Worm (Caenorhabditis elegans): ENCODE measurements around the gene fbxa-59.

Gene fbxa-59

DNA sequence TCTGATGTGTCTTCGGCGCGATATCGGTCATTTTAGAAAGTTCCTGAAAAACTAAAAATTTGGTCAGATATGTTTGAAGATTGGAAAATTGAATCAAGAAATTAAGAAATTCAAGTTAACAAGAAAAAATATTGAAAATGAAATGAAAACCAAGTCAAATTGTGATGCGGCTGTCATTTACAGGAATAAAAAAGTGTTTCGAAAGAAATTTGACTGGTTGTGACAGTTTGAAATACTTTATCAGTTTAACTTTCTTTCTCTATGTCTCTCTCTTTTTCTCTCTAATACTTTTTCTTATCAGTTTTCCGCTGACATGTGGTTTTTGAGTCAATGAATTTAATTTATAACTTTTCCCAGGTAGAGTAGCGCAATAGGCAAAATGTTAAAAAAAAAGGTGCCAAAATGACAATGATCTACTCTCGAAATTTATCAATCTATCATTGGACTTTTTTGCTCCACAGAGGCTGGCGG, 7.2 kb downstream of the fbxa-59 start, which contains the start of gene fbxa-55:
fbxa-55 (minus strand) TSS at position 51 of the 471 bp plus-strand sequence.
- TF ChIP-seq F52B5.7 (tag; optimal IDR thresholded peaks at IDR 0.05): no peak
- TF ChIP-seq nhr-80 (tag; optimal IDR thresholded peaks at IDR 0.05): peak; percentile 71
- no peak for TF ChIP-seq nfyb-1 (GFP tag; IDR thresholded peaks at IDR 0.05)
- no peak for TF ChIP-seq madf-8 (GFP tag; conservative IDR thresholded peaks at IDR 0.05)
- TF ChIP-seq T26A5.8 (tag; optimal IDR thresholded peaks at IDR 0.05): no peak
- no peak for TF ChIP-seq lag-1 (GFP tag; IDR thresholded peaks at IDR 0.05)
- no peak for TF ChIP-seq mes-4 (tag; optimal IDR thresholded peaks at IDR 0.05)
- TF ChIP-seq athp-1 (tag; optimal IDR thresholded peaks at IDR 0.05): no peak
- TF ChIP-seq D2030.7 (GFP tag; IDR thresholded peaks at IDR 0.05): no peak
- no peak for TF ChIP-seq sea-2 (GFP tag; IDR thresholded peaks at IDR 0.05)
- TF ChIP-seq Y67H2A.10 (GFP tag; conservative IDR thresholded peaks at IDR 0.05): no peak
- TF ChIP-seq lin-35 (GFP tag; optimal IDR thresholded peaks at IDR 0.05): no peak
- TF ChIP-seq F37B4.10 (GFP tag; IDR thresholded peaks at IDR 0.05): no peak
- no peak for TF ChIP-seq F55B11.4 (tag; optimal IDR thresholded peaks at IDR 0.05; ENCODE audit: borderline replicate concordance, insufficient read depth)
- no peak for TF ChIP-seq attf-5 (GFP tag; optimal IDR thresholded peaks at IDR 0.05)
- peak in 1 of 2 experiments; percentile 2 for TF ChIP-seq let-607 (tag; optimal IDR thresholded peaks at IDR 0.05)
- TF ChIP-seq nhr-90 (tag; optimal IDR thresholded peaks at IDR 0.05): no peak
- no peak for TF ChIP-seq madf-3 (GFP tag; IDR thresholded peaks at IDR 0.05)
- no peak for TF ChIP-seq F33H1.4 (GFP tag; IDR thresholded peaks at IDR 0.05)
- no peak for TF ChIP-seq ztf-26 (tag; optimal IDR thresholded peaks at IDR 0.05)
- TF ChIP-seq mxl-1 (tag; optimal IDR thresholded peaks at IDR 0.05): no peak
- no peak for TF ChIP-seq hsf-1 (GFP tag; IDR thresholded peaks at IDR 0.05)
- no peak for TF ChIP-seq gei-17 (GFP tag; optimal IDR thresholded peaks at IDR 0.05)
- TF ChIP-seq F49E8.2 (tag; optimal IDR thresholded peaks at IDR 0.05; ENCODE audit: insufficient read depth): no peak
- no peak for TF ChIP-seq nfya-2 (GFP tag; IDR thresholded peaks at IDR 0.05)
- no peak for TF ChIP-seq atf-7 (tag; optimal IDR thresholded peaks at IDR 0.05)
- TF ChIP-seq unc-62 (GFP tag; optimal IDR thresholded peaks at IDR 0.05): peak; percentile 68
- TF ChIP-seq cebp-1 (GFP tag; IDR thresholded peaks at IDR 0.05): peak; percentile 69; the same call in 1 of the 2 replicates
- TF ChIP-seq cebp-1 (tag; optimal IDR thresholded peaks at IDR 0.05): peak; percentile 60
- no peak for TF ChIP-seq let-526 (GFP tag; IDR thresholded peaks at IDR 0.05)
- TF ChIP-seq fkh-3 (tag; optimal IDR thresholded peaks at IDR 0.05): no peak
- no peak for TF ChIP-seq ztf-6 (GFP tag; IDR thresholded peaks at IDR 0.05)
- TF ChIP-seq pha-4 (tag; optimal IDR thresholded peaks at IDR 0.05): no peak

DNA sequence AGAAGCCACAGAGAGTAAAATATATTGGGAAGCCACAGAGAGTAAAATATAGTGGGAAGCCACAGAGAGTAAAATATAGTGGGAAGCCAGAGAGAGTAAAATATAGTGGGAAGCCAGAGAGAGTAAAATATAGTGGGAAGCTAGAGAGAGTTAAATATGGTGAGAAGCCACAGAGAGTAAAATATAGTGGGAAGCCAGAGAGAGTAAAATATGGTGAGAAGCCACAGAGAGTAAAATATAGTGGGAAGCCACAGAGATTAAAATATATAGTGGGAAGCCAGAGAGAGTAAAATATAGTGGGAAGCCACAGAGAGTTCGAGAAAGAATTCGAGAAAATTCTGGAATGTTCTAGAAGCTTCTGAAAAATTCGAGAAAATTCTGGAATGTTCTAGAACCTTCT, 11.9 kb downstream of the fbxa-59 start:
- TF ChIP-seq F55B11.4 (tag; optimal IDR thresholded peaks at IDR 0.05; ENCODE audit: borderline replicate concordance, insufficient read depth) (peak; percentile 22), ceh-79 (tag; optimal IDR thresholded peaks at IDR 0.05) (peak; percentile 73), rec-8 (tag; optimal IDR thresholded peaks at IDR 0.05) (peak in 1 of 2 experiments; percentile 62), hrde-1 (tag; optimal IDR thresholded peaks at IDR 0.05; ENCODE audit: borderline replicate concordance) (peak; percentile 33), mes-4 (tag; optimal IDR thresholded peaks at IDR 0.05) (peak; percentile 46), hlh-12 (tag; optimal IDR thresholded peaks at IDR 0.05) (peak; percentile 75), die-1 (tag; optimal IDR thresholded peaks at IDR 0.05) (peak; percentile 66), mxl-1 (tag; optimal IDR thresholded peaks at IDR 0.05) (peak; percentile 51), nhr-179 (tag; optimal IDR thresholded peaks at IDR 0.05) (peak; percentile 89), F52B5.7 (tag; optimal IDR thresholded peaks at IDR 0.05) (peak; percentile 60), xnd-1 (tag; optimal IDR thresholded peaks at IDR 0.05) (peak; percentile 18)
